Worm (Caenorhabditis elegans) whole organism, L3 larva: ENCODE results near the gene wht-7.
A peak's percentile ranks its signal among the peaks of the same experiment; 100 is the strongest.

ENCODE experiments used
- ama-1 ChIP-seq: fragments of 150-350 bp; optimal IDR thresholded peaks from 2 replicates; lab custom pipeline; 2018
- ceh-28 ChIP-seq: fragments of 150-350 bp; optimal IDR thresholded peaks from 2 replicates; lab custom pipeline; 2014; ENCODE audit warnings: missing biosample characterization, missing genetic modification reagents, missing genetic modification characterization
- nhr-23 ChIP-seq: fragments of 150-350 bp; optimal IDR thresholded peaks from 2 replicates; lab custom pipeline; 2014; ENCODE audit warnings: missing biosample characterization, missing genetic modification reagents, missing genetic modification characterization
- nhr-28 ChIP-seq: fragments of 150-350 bp; optimal IDR thresholded peaks from 2 replicates; lab custom pipeline; 2014; ENCODE audit warnings: missing biosample characterization, missing genetic modification characterization
- nhr-67 ChIP-seq: fragments of 150-350 bp; optimal IDR thresholded peaks from 2 replicates; lab custom pipeline; 2014; ENCODE audit warnings: missing biosample characterization, missing genetic modification characterization
- sea-2 ChIP-seq: fragments of 150-350 bp; sonication (generic microtip); optimal IDR thresholded peaks from 4 replicates; lab custom pipeline; 2014; ENCODE audit warnings: missing biosample characterization, missing genetic modification reagents, missing genetic modification characterization

ce11 chrIII:6158642-6159475, 9.5 kb upstream of the wht-7 start, which contains the start of gene nfm-1:
- TF ChIP-seq nhr-23 = peak; percentile 63
- no peak for TF ChIP-seq sea-2 (GFP tag; lab: Kevin White, UChicago)
- TF ChIP-seq ama-1 (lab: Kevin White, UChicago) = no peak
- TF ChIP-seq ceh-28 (tag; lab: Kevin White, UChicago) = peak; percentile 42
- TF ChIP-seq nhr-28 (tag; lab: Kevin White, UChicago) = no peak
- TF ChIP-seq nhr-67 (tag; lab: Kevin White, UChicago) = no peak
